Fruit fly (Drosophila melanogaster) whole organism, embryonic: ENCODE results near the gene mthl9.

Experiments used
- B-H2 ChIP-seq: fragments of 200-800 bp; sonication (Bioruptor generic); optimal IDR thresholded peaks from 2 replicates; lab custom pipeline; 2018; ENCODE audit warnings: missing biosample characterization, mild to moderate bottlenecking, missing genetic modification characterization
- CG10462 ChIP-seq: fragments of 200-800 bp; sonication (Bioruptor generic); optimal IDR thresholded peaks from 2 replicates; lab custom pipeline; 2016; ENCODE audit warnings: missing biosample characterization, missing genetic modification characterization
- CG10543 ChIP-seq: fragments of 200-800 bp; sonication (Bioruptor generic); optimal IDR thresholded peaks from 3 replicates; lab custom pipeline; 2017; ENCODE audit warnings: missing biosample characterization, mild to moderate bottlenecking, missing genetic modification characterization, moderate library complexity
- CG11504 ChIP-seq: fragments of 200-800 bp; sonication (Bioruptor generic); optimal IDR thresholded peaks from 3 replicates; lab custom pipeline; 2019; ENCODE audit warnings: missing biosample characterization, mild to moderate bottlenecking, missing genetic modification characterization, moderate library complexity
- CG1233 ChIP-seq: fragments of 200-800 bp; sonication (Bioruptor generic); optimal IDR thresholded peaks from 4 replicates; lab custom pipeline; 2018; ENCODE audit warnings: missing biosample characterization, mild to moderate bottlenecking, missing genetic modification characterization
- CG14965 ChIP-seq: fragments of 200-800 bp; sonication (Bioruptor generic); optimal IDR thresholded peaks from 2 replicates; lab custom pipeline; 2016; ENCODE audit warnings: missing biosample characterization, missing genetic modification characterization, borderline replicate concordance
- CG15011 ChIP-seq: fragments of 200-800 bp; sonication (Bioruptor generic); optimal IDR thresholded peaks from 3 replicates; lab custom pipeline; 2018; ENCODE audit warnings: missing biosample characterization, mild to moderate bottlenecking, missing genetic modification characterization
- CG17328 ChIP-seq: fragments of 200-800 bp; sonication (Bioruptor generic); IDR thresholded peaks from 2 replicates; pipeline ENCODE4 v1.3.6; 2022; ENCODE audit warnings: missing biosample characterization, missing genetic modification characterization
- CG18262 ChIP-seq: fragments of 200-800 bp; optimal IDR thresholded peaks from 3 replicates; lab custom pipeline; 2019; ENCODE audit warnings: missing biosample characterization, mild to moderate bottlenecking, missing genetic modification characterization, moderate library complexity
- CG1832 ChIP-seq: fragments of 200-800 bp; sonication (Bioruptor generic); optimal IDR thresholded peaks from 2 replicates; lab custom pipeline; 2017; ENCODE audit warnings: missing biosample characterization, mild to moderate bottlenecking, missing genetic modification characterization, inconsistent platforms
- CG2129 ChIP-seq: fragments of 200-800 bp; sonication (Bioruptor generic); IDR thresholded peaks from 2 replicates; pipeline ENCODE4 v1.3.6; 2022; ENCODE audit warnings: missing biosample characterization, missing genetic modification characterization; ENCODE audit not compliant: partially characterized antibody
- CG2202 ChIP-seq: fragments of 200-800 bp; sonication (Bioruptor generic); optimal IDR thresholded peaks from 2 replicates; lab custom pipeline; 2018; ENCODE audit warnings: missing biosample characterization, mild to moderate bottlenecking, missing genetic modification characterization
- CG33557 ChIP-seq: fragments of 200-800 bp; sonication (Bioruptor generic); optimal IDR thresholded peaks from 2 replicates; lab custom pipeline; 2019; ENCODE audit warnings: missing biosample characterization, mild to moderate bottlenecking, missing genetic modification characterization, moderate library complexity
- CG34422 ChIP-seq: fragments of 200-800 bp; sonication (Bioruptor generic); IDR thresholded peaks from 3 replicates; pipeline ENCODE4 v1.3.6; 2022; ENCODE audit warnings: missing biosample characterization, missing genetic modification characterization
- CG3838 ChIP-seq: fragments of 200-800 bp; sonication (Bioruptor generic); optimal IDR thresholded peaks from 3 replicates; lab custom pipeline; 2016; ENCODE audit warnings: missing biosample characterization, missing genetic modification characterization
- CG4282 ChIP-seq: fragments of 200-800 bp; sonication (Bioruptor generic); optimal IDR thresholded peaks from 2 replicates; lab custom pipeline; 2016; ENCODE audit warnings: missing biosample characterization, missing genetic modification characterization
- CG4360 ChIP-seq: fragments of 200-800 bp; sonication (Bioruptor generic); IDR thresholded peaks from 2 replicates; pipeline ENCODE4 v1.3.6; 2022; ENCODE audit warnings: missing biosample characterization, missing genetic modification characterization
- CG4424 ChIP-seq: fragments of 200-800 bp; sonication (Bioruptor generic); optimal IDR thresholded peaks from 3 replicates; lab custom pipeline; 2016; ENCODE audit warnings: missing biosample characterization, missing genetic modification characterization
- CG6689 ChIP-seq: fragments of 200-800 bp; sonication (Bioruptor generic); IDR thresholded peaks from 2 replicates; pipeline ENCODE4 v1.3.6; 2022; ENCODE audit warnings: missing biosample characterization, missing genetic modification characterization
- CG7963 ChIP-seq: fragments of 200-800 bp; sonication (Bioruptor generic); IDR thresholded peaks from 3 replicates; pipeline ENCODE4 v1.3.6; 2022; ENCODE audit warnings: missing biosample characterization, missing genetic modification characterization; ENCODE audit not compliant: partially characterized antibody
- CG8281 ChIP-seq: fragments of 200-800 bp; sonication (Bioruptor generic); optimal IDR thresholded peaks from 2 replicates; lab custom pipeline; 2018; ENCODE audit warnings: missing biosample characterization, mild to moderate bottlenecking, missing genetic modification characterization, moderate library complexity
- CG8359 ChIP-seq: fragments of 200-800 bp; sonication (Bioruptor generic); optimal IDR thresholded peaks from 2 replicates; lab custom pipeline; 2017; ENCODE audit warnings: missing biosample characterization, mild to moderate bottlenecking, missing genetic modification characterization, borderline replicate concordance
- CkIIα-i1 ChIP-seq: fragments of 200-800 bp; sonication (Bioruptor generic); IDR thresholded peaks from 2 replicates; pipeline ENCODE4 v1.3.6; 2022; ENCODE audit warnings: missing biosample characterization, missing genetic modification characterization
- Hmr ChIP-seq: fragments of 200-800 bp; sonication (Bioruptor generic); optimal IDR thresholded peaks from 3 replicates; lab custom pipeline; 2017; ENCODE audit warnings: mild to moderate bottlenecking, missing biosample characterization, missing genetic modification reagents, missing genetic modification characterization
- Hr51 ChIP-seq, 2 experiments: fragments of 200-800 bp; sonication (Bioruptor generic); optimal IDR thresholded peaks; 2 replicates in 1 of 2; 3 replicates in 1 of 2; lab custom pipeline; 2016 to 2018; ENCODE audit warnings: missing biosample characterization in 2 of 2, missing genetic modification characterization in 2 of 2, mild to moderate bottlenecking in 1 of 2, moderate library complexity in 1 of 2
- Kr ChIP-seq: fragments of 200-800 bp; sonication (Bioruptor generic); optimal IDR thresholded peaks from 2 replicates; lab custom pipeline; 2017; ENCODE audit warnings: missing biosample characterization, mild to moderate bottlenecking, missing genetic modification characterization
- Lpt ChIP-seq: fragments of >200 bp; optimal IDR thresholded peaks from 2 replicates; lab custom pipeline; 2018; ENCODE audit warnings: missing biosample characterization, missing genetic modification characterization
- MESR4 ChIP-seq: fragments of 200-800 bp; sonication (Bioruptor generic); optimal IDR thresholded peaks from 2 replicates; lab custom pipeline; 2018; ENCODE audit warnings: missing biosample characterization, mild to moderate bottlenecking, missing genetic modification characterization, moderate library complexity
- NfI ChIP-seq: fragments of 200-800 bp; sonication (Bioruptor generic); optimal IDR thresholded peaks from 3 replicates; lab custom pipeline; 2018; ENCODE audit warnings: missing biosample characterization, mild to moderate bottlenecking, missing genetic modification characterization, moderate library complexity
- Oaz ChIP-seq: fragments of 200-800 bp; sonication (Bioruptor generic); IDR thresholded peaks from 2 replicates; pipeline ENCODE4 v1.3.6; 2022; ENCODE audit warnings: missing biosample characterization, missing genetic modification characterization
- Oli ChIP-seq: fragments of 200-800 bp; sonication (Bioruptor generic); optimal IDR thresholded peaks from 2 replicates; lab custom pipeline; 2018; ENCODE audit warnings: missing biosample characterization, mild to moderate bottlenecking, missing genetic modification characterization, moderate library complexity
- TFAM ChIP-seq: fragments of 200-800 bp; sonication (Bioruptor generic); optimal IDR thresholded peaks from 2 replicates; lab custom pipeline; 2017; ENCODE audit warnings: missing biosample characterization, missing genetic modification characterization, inconsistent platforms
- ab ChIP-seq: fragments of 200-800 bp; sonication (Bioruptor generic); optimal IDR thresholded peaks from 2 replicates; lab custom pipeline; 2016; ENCODE audit warnings: missing biosample characterization, missing genetic modification characterization
- ap ChIP-seq: fragments of 200-800 bp; sonication (Bioruptor generic); IDR thresholded peaks from 2 replicates; pipeline ENCODE4 v1.3.6; 2022; ENCODE audit warnings: missing biosample characterization, missing genetic modification characterization
- dmrt99B ChIP-seq: fragments of 200-800 bp; sonication (Bioruptor generic); optimal IDR thresholded peaks from 2 replicates; lab custom pipeline; 2018; ENCODE audit warnings: missing biosample characterization, mild to moderate bottlenecking, missing genetic modification characterization, moderate library complexity
- ems ChIP-seq: fragments of 200-800 bp; sonication (Bioruptor generic); optimal IDR thresholded peaks from 3 replicates; lab custom pipeline; 2016; ENCODE audit warnings: missing biosample characterization, missing genetic modification characterization
- fd102C ChIP-seq: fragments of 200-800 bp; sonication (Bioruptor generic); optimal IDR thresholded peaks from 2 replicates; lab custom pipeline; 2018; ENCODE audit warnings: missing biosample characterization, mild to moderate bottlenecking, missing genetic modification characterization, moderate library complexity
- gce ChIP-seq: fragments of 200-800 bp; sonication (Bioruptor generic); IDR thresholded peaks from 3 replicates; pipeline ENCODE4 v1.3.6; 2022; ENCODE audit warnings: missing biosample characterization, missing genetic modification characterization
- gcm ChIP-seq: fragments of 200-800 bp; sonication (Bioruptor generic); optimal IDR thresholded peaks from 2 replicates; lab custom pipeline; 2019; ENCODE audit warnings: missing biosample characterization, mild to moderate bottlenecking, missing genetic modification characterization, moderate library complexity
- ind ChIP-seq: fragments of 200-800 bp; sonication (Bioruptor generic); optimal IDR thresholded peaks from 3 replicates; lab custom pipeline; 2016; ENCODE audit warnings: missing biosample characterization, missing genetic modification characterization
- jumu ChIP-seq: fragments of 200-800 bp; sonication (Bioruptor generic); optimal IDR thresholded peaks from 3 replicates; lab custom pipeline; 2016; ENCODE audit warnings: missing biosample characterization, missing genetic modification characterization
- kah ChIP-seq: fragments of 200-800 bp; sonication (Bioruptor generic); optimal IDR thresholded peaks from 2 replicates; lab custom pipeline; 2018; ENCODE audit warnings: missing biosample characterization, mild to moderate bottlenecking, missing genetic modification characterization
- kay ChIP-seq: fragments of 200-800 bp; sonication (Bioruptor generic); optimal IDR thresholded peaks from 2 replicates; lab custom pipeline; 2016; ENCODE audit warnings: missing biosample characterization, missing genetic modification characterization
- lmd ChIP-seq: fragments of 200-800 bp; sonication (Bioruptor generic); IDR thresholded peaks from 2 replicates; pipeline ENCODE4 v1.3.6; 2022; ENCODE audit warnings: missing biosample characterization, missing genetic modification characterization
- nerfin-2 ChIP-seq: fragments of 200-800 bp; sonication (Bioruptor generic); IDR thresholded peaks from 2 replicates; pipeline ENCODE4 v1.3.6; 2022; ENCODE audit warnings: missing biosample characterization, missing genetic modification characterization; ENCODE audit not compliant: partially characterized antibody
- onecut ChIP-seq: fragments of 200-800 bp; sonication (Bioruptor generic); IDR thresholded peaks from 2 replicates; pipeline ENCODE4 v1.3.6; 2022; ENCODE audit warnings: missing biosample characterization, missing genetic modification characterization
- pros ChIP-seq: fragments of 200-800 bp; sonication (Bioruptor generic); optimal IDR thresholded peaks from 3 replicates; lab custom pipeline; 2019; ENCODE audit warnings: missing biosample characterization, mild to moderate bottlenecking, missing genetic modification characterization, moderate library complexity
- shn ChIP-seq: fragments of 200-800 bp; sonication (Bioruptor generic); optimal IDR thresholded peaks from 3 replicates; lab custom pipeline; 2016; ENCODE audit warnings: missing biosample characterization, missing genetic modification characterization
- sim ChIP-seq: fragments of 200-800 bp; sonication (Bioruptor generic); IDR thresholded peaks from 2 replicates; pipeline ENCODE4 v1.3.6; 2022; ENCODE audit warnings: missing biosample characterization, missing genetic modification characterization
- sob ChIP-seq: fragments of 200-800 bp; sonication (Bioruptor generic); IDR thresholded peaks from 2 replicates; pipeline ENCODE4 v1.3.6; 2022; ENCODE audit warnings: missing biosample characterization, missing genetic modification characterization
- tup ChIP-seq: fragments of 200-800 bp; sonication (Bioruptor generic); optimal IDR thresholded peaks from 2 replicates; lab custom pipeline; 2016; ENCODE audit warnings: missing biosample characterization, mild to moderate bottlenecking, missing genetic modification characterization, moderate library complexity

mthl9 gene

dm6 chr3L:329153-329698 lies 2.9 kb downstream of the mthl9 start (continued):
- TF ChIP-seq CG1233: no peak
- no peak for TF ChIP-seq lmd (GFP tag; lab: Robert Waterston, UW)
- no peak for TF ChIP-seq Kr (GFP tag; lab: Kevin White, UChicago)
- no peak for TF ChIP-seq CG3838 (GFP tag; lab: Kevin White, UChicago)
- TF ChIP-seq CG10462 (GFP tag; lab: Kevin White, UChicago): no peak
- TF ChIP-seq ems (GFP tag; lab: Kevin White, UChicago): no peak
- TF ChIP-seq B-H2 (GFP tag; lab: Kevin White, UChicago): peak; percentile 24
- TF ChIP-seq ab (GFP tag; lab: Kevin White, UChicago): no peak
- TF ChIP-seq ap (GFP tag; lab: Robert Waterston, UW): no peak
- TF ChIP-seq CG33557: no peak
- no peak for TF ChIP-seq CG2202 (tag; lab: Kevin White, UChicago)
- no peak for TF ChIP-seq shn (GFP tag; lab: Kevin White, UChicago)
- TF ChIP-seq CG4360 (GFP tag; lab: Robert Waterston, UW): no peak
- TF ChIP-seq MESR4 (GFP tag; lab: Kevin White, UChicago): no peak
- no peak for TF ChIP-seq sim (GFP tag; lab: Robert Waterston, UW)
- TF ChIP-seq sob: 0 out of 2 replicates have a peak, but pooled peaks have one; percentile 8
- TF ChIP-seq kah (GFP tag; lab: Kevin White, UChicago): no peak
- no peak for TF ChIP-seq nerfin-2 (GFP tag; lab: Robert Waterston, UW)
- no peak for TF ChIP-seq pros
- TF ChIP-seq CG8281 (tag; lab: Kevin White, UChicago): no peak
- no peak for TF ChIP-seq CG17328 (GFP tag; lab: Robert Waterston, UW)
- TF ChIP-seq CG15011 (GFP tag; lab: Kevin White, UChicago): no peak
- no peak for TF ChIP-seq jumu (GFP tag; lab: Kevin White, UChicago)
- no peak for TF ChIP-seq CG2129 (GFP tag; lab: Robert Waterston, UW)
- TF ChIP-seq Hmr (GFP tag; lab: Kevin White, UChicago): peak; percentile 37
- no peak for TF ChIP-seq tup (GFP tag; lab: Kevin White, UChicago)
- no peak for TF ChIP-seq Oli (tag; lab: Kevin White, UChicago)
- no peak for TF ChIP-seq CG14965 (GFP tag; lab: Kevin White, UChicago)
- no peak for TF ChIP-seq Oaz
- no peak for TF ChIP-seq CG1832 (GFP tag; lab: Kevin White, UChicago)
- peak; percentile 9 for TF ChIP-seq CG10543 (GFP tag; lab: Kevin White, UChicago)
- no peak for TF ChIP-seq CG18262 (tag; lab: Kevin White, UChicago)
- no peak for TF ChIP-seq gce (GFP tag; lab: Robert Waterston, UW)
- peak; percentile 41; the same call in 1 of the 2 replicates for TF ChIP-seq onecut
- TF ChIP-seq CG4424: peak; percentile 21
- TF ChIP-seq kay (GFP tag; lab: Kevin White, UChicago): no peak
- no peak for TF ChIP-seq CG6689 (GFP tag; lab: Robert Waterston, UW)
- TF ChIP-seq Lpt (GFP tag; lab: Kevin White, UChicago): no peak
- TF ChIP-seq gcm: no peak
- TF ChIP-seq ind (GFP tag; lab: Kevin White, UChicago): no peak
- no peak for TF ChIP-seq CG11504 (tag; lab: Kevin White, UChicago)
- no peak for TF ChIP-seq CkIIα-i1
- no peak for TF ChIP-seq CG4282 (GFP tag; lab: Kevin White, UChicago)
- TF ChIP-seq Hr51 (GFP tag; optimal IDR thresholded peaks at IDR 0.05; lab: Kevin White, UChicago): no peak
- TF ChIP-seq dmrt99B: no peak
- no peak for TF ChIP-seq CG8359 (GFP tag; lab: Kevin White, UChicago)
- no peak for TF ChIP-seq fd102C (GFP tag; lab: Kevin White, UChicago)
- no peak for TF ChIP-seq CG7963 (GFP tag; lab: Robert Waterston, UW)
- TF ChIP-seq CG34422: no peak
- no peak for TF ChIP-seq TFAM (GFP tag; lab: Kevin White, UChicago)
- TF ChIP-seq NfI: peak; percentile 43
